Worm (Caenorhabditis elegans) whole organism, L4 larva: ENCODE results near the gene srbc-38.
A peak's percentile ranks its signal among the peaks of the same experiment; 100 is the strongest.

Experiments used
- F26F4.8 ChIP-seq: fragments of 200-800 bp; sonication (Bioruptor generic); conservative IDR thresholded peaks from 2 replicates; pipeline ENCODE4 v1.3.6; 2022; ENCODE audit warnings: missing genetic modification characterization, missing compliant biosample characterization
- F44E2.7 ChIP-seq: fragments of 200-800 bp; sonication (Bioruptor generic); IDR thresholded peaks from 2 replicates; pipeline ENCODE4 v2.1.2; 2022; ENCODE audit warnings: missing genetic modification characterization, missing compliant biosample characterization
- T20F7.1 ChIP-seq: fragments of 200-800 bp; sonication (Bioruptor generic); optimal IDR thresholded peaks from 2 replicates; lab custom pipeline; 2018; ENCODE audit warnings: mild to moderate bottlenecking, missing genetic modification characterization, missing compliant biosample characterization
- Y5F2A.4 ChIP-seq: fragments of 200-800 bp; sonication (Bioruptor generic); optimal IDR thresholded peaks from 2 replicates; lab custom pipeline; 2018; ENCODE audit warnings: mild to moderate bottlenecking, missing genetic modification characterization, missing compliant biosample characterization
- Y75B8A.6 ChIP-seq: fragments of 200-800 bp; sonication (Bioruptor generic); IDR thresholded peaks from 2 replicates; pipeline ENCODE4 v1.3.6; 2022; ENCODE audit warnings: missing genetic modification reagents, missing genetic modification characterization, missing compliant biosample characterization
- aha-1 ChIP-seq: fragments of 150-350 bp; peaks from one replicate; lab custom pipeline; 2014; ENCODE audit warnings: missing biosample characterization, missing genetic modification characterization
- aly-2 ChIP-seq: sonication (generic microtip); optimal IDR thresholded peaks from 2 replicates; lab custom pipeline; 2018; ENCODE audit warnings: missing biosample characterization, missing genetic modification characterization
- ceh-44 ChIP-seq: fragments of 200-800 bp; sonication (Bioruptor generic); IDR thresholded peaks from 2 replicates; pipeline ENCODE4 v1.3.6; 2022; ENCODE audit warnings: missing genetic modification reagents, missing genetic modification characterization, missing compliant biosample characterization
- ceh-82 ChIP-seq: sonication (generic microtip); optimal IDR thresholded peaks from 2 replicates; lab custom pipeline; 2017; ENCODE audit warnings: missing biosample characterization, missing genetic modification characterization
- daf-16 ChIP-seq, 3 experiments: sonication (generic microtip); optimal IDR thresholded peaks; 2 replicates each; lab custom pipeline; 2016 to 2017; ENCODE audit warnings: missing genetic modification characterization in 3 of 3, missing genetic modification reagents in 3 of 3, mild to moderate bottlenecking in 2 of 3, missing compliant biosample characterization in 2 of 3, missing biosample characterization in 1 of 3, moderate library complexity in 1 of 3
- daf-8 ChIP-seq: fragments of 200-800 bp; sonication (Bioruptor generic); IDR thresholded peaks from 2 replicates; pipeline ENCODE4 v1.3.6; 2022; ENCODE audit warnings: missing genetic modification characterization, missing compliant biosample characterization
- dmd-8 ChIP-seq: fragments of 200-800 bp; sonication (Bioruptor generic); IDR thresholded peaks from 2 replicates; pipeline ENCODE4 v1.3.6; 2022; ENCODE audit warnings: missing genetic modification characterization, missing compliant biosample characterization
- dpl-1 ChIP-seq: fragments of 150-350 bp; optimal IDR thresholded peaks from 2 replicates; lab custom pipeline; 2014; ENCODE audit warnings: missing biosample characterization, missing genetic modification reagents, missing genetic modification characterization
- dve-1 ChIP-seq: sonication (generic microtip); optimal IDR thresholded peaks from 2 replicates; lab custom pipeline; 2017; ENCODE audit warnings: antibody characterized with exemption, mild to moderate bottlenecking, missing genetic modification characterization, missing compliant biosample characterization; ENCODE audit not compliant: insufficient read depth
- hmg-1.1 ChIP-seq: fragments of 200-800 bp; sonication (Bioruptor generic); IDR thresholded peaks from 2 replicates; pipeline ENCODE4 v1.3.6; 2022; ENCODE audit warnings: missing genetic modification reagents, missing genetic modification characterization, missing compliant biosample characterization
- lim-7 ChIP-seq: fragments of 200-800 bp; sonication (Bioruptor generic); IDR thresholded peaks from 2 replicates; pipeline ENCODE4 v1.3.6; 2022; ENCODE audit warnings: missing genetic modification characterization, missing compliant biosample characterization
- lin-13 ChIP-seq: fragments of 150-350 bp; optimal IDR thresholded peaks from 2 replicates; lab custom pipeline; 2014; ENCODE audit warnings: missing biosample characterization, missing genetic modification reagents, missing genetic modification characterization
- lin-38 ChIP-seq: fragments of 200-800 bp; sonication (Bioruptor generic); IDR thresholded peaks from 2 replicates; pipeline ENCODE4 v1.3.6; 2022; ENCODE audit warnings: missing genetic modification reagents, missing genetic modification characterization, missing compliant biosample characterization
- lin-39 ChIP-seq: fragments of 150-350 bp; optimal IDR thresholded peaks from 2 replicates; lab custom pipeline; 2014; ENCODE audit warnings: missing biosample characterization, missing genetic modification reagents, missing genetic modification characterization
- lir-3 ChIP-seq: sonication (generic microtip); optimal IDR thresholded peaks from 2 replicates; lab custom pipeline; 2016; ENCODE audit warnings: mild to moderate bottlenecking, missing genetic modification characterization, missing compliant biosample characterization
- mdl-1 ChIP-seq, 2 experiments: fragments of 150-350 bp in 1 of 2; sonication (generic microtip) in 1 of 2; optimal IDR thresholded peaks; 2 replicates each; lab custom pipeline; 2014 to 2017; ENCODE audit warnings: missing biosample characterization in 2 of 2, missing genetic modification characterization in 2 of 2
- mdt-29 ChIP-seq: fragments of 200-800 bp; sonication (Bioruptor generic); IDR thresholded peaks from 2 replicates; pipeline ENCODE4 v1.3.6; 2022; ENCODE audit warnings: missing genetic modification reagents, missing genetic modification characterization, missing compliant biosample characterization
- mep-1 ChIP-seq: fragments of 150-350 bp; sonication (generic microtip); optimal IDR thresholded peaks from 3 replicates; lab custom pipeline; 2014; ENCODE audit warnings: missing biosample characterization, missing genetic modification characterization
- nhr-28 ChIP-seq: fragments of 150-350 bp; optimal IDR thresholded peaks from 2 replicates; lab custom pipeline; 2014; ENCODE audit warnings: missing biosample characterization, missing genetic modification characterization
- nhr-6 ChIP-seq: fragments of 150-350 bp; optimal IDR thresholded peaks from 2 replicates; lab custom pipeline; 2014; ENCODE audit warnings: missing biosample characterization, missing genetic modification characterization
- nhr-76 ChIP-seq: fragments of 150-350 bp; optimal IDR thresholded peaks from 2 replicates; lab custom pipeline; 2014; ENCODE audit warnings: missing biosample characterization, missing genetic modification characterization
- nhr-77 ChIP-seq: fragments of 150-350 bp; optimal IDR thresholded peaks from 2 replicates; lab custom pipeline; 2014; ENCODE audit warnings: missing biosample characterization, missing genetic modification characterization
- php-3 ChIP-seq: fragments of 200-800 bp; sonication (Bioruptor generic); IDR thresholded peaks from 2 replicates; pipeline ENCODE4 v1.3.6; 2022; ENCODE audit warnings: missing genetic modification reagents, missing genetic modification characterization, missing compliant biosample characterization
- pqm-1 ChIP-seq: sonication (generic microtip); optimal IDR thresholded peaks from 2 replicates; lab custom pipeline; 2017; ENCODE audit warnings: missing biosample characterization, missing genetic modification characterization
- saeg-2 ChIP-seq: fragments of 200-800 bp; sonication (Bioruptor generic); IDR thresholded peaks from 2 replicates; pipeline ENCODE4 v1.3.6; 2022; ENCODE audit warnings: missing genetic modification reagents, missing genetic modification characterization, missing compliant biosample characterization
- sdz-12 ChIP-seq: fragments of 200-800 bp; sonication (Bioruptor generic); optimal IDR thresholded peaks from 2 replicates; lab custom pipeline; 2018; ENCODE audit warnings: mild to moderate bottlenecking, missing genetic modification characterization, missing compliant biosample characterization
- skn-1 ChIP-seq: fragments of 150-350 bp; optimal IDR thresholded peaks from 2 replicates; lab custom pipeline; 2014; ENCODE audit warnings: missing biosample characterization, missing genetic modification characterization
- snpc-1.2 ChIP-seq: fragments of 200-800 bp; sonication (Bioruptor generic); IDR thresholded peaks from 2 replicates; pipeline ENCODE4 v1.3.6; 2022; ENCODE audit warnings: missing genetic modification reagents, missing genetic modification characterization, missing compliant biosample characterization
- unc-39 ChIP-seq: sonication (generic microtip); optimal IDR thresholded peaks from 2 replicates; lab custom pipeline; 2017; ENCODE audit warnings: missing biosample characterization, missing genetic modification characterization
- vab-7 ChIP-seq: fragments of 200-800 bp; sonication (Bioruptor generic); IDR thresholded peaks from 2 replicates; pipeline ENCODE4 v1.3.6; 2022; ENCODE audit warnings: missing genetic modification reagents, missing genetic modification characterization, missing compliant biosample characterization
- zip-11 ChIP-seq: fragments of 200-800 bp; sonication (Bioruptor generic); IDR thresholded peaks from 2 replicates; pipeline ENCODE4 v1.3.6; 2022; ENCODE audit warnings: missing genetic modification characterization, missing compliant biosample characterization
- ztf-11 ChIP-seq: fragments of 150-350 bp; optimal IDR thresholded peaks from 2 replicates; lab custom pipeline; 2014; ENCODE audit warnings: missing biosample characterization, missing genetic modification characterization

Gene srbc-38

DNA sequence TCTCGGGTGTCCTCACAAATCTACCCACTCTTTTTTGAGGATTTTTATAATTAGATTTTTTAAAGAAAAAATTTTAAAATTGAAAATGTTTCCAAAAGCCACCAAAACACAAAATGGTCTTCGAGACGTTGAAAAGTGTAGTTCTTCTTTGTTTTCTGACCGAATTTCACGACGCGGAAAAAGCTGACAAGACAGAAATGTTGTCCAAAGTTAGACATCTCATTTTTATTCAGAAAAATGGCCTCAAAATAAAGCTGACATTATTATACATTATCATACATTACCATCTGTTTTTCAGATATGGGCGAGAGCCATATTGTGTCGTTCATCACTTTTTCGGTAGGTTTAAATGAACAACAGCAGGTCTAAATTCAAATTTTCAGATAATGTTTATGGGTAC, 27.4 kb upstream of the srbc-38 start, which contains the start of gene srx-22:
srx-22 (plus strand) TSS at position 301 of the 400 bp plus-strand sequence.
- TF ChIP-seq nhr-6 (no peak), aly-2 (tag; lab: Kevin White, UChicago) (no peak), dmd-8 (GFP tag; lab: Robert Waterston, UW) (no peak), unc-39 (tag; lab: Kevin White, UChicago) (no peak), lin-39 (tag; lab: Kevin White, UChicago) (no peak), lir-3 (tag; lab: Kevin White, UChicago) (no peak), daf-8 (GFP tag; lab: Robert Waterston, UW) (no peak), sdz-12 (GFP tag; lab: Kevin White, UChicago) (no peak), F26F4.8 (no peak), hmg-1.1 (no peak), mdt-29 (GFP tag; lab: Robert Waterston, UW) (no peak)

DNA sequence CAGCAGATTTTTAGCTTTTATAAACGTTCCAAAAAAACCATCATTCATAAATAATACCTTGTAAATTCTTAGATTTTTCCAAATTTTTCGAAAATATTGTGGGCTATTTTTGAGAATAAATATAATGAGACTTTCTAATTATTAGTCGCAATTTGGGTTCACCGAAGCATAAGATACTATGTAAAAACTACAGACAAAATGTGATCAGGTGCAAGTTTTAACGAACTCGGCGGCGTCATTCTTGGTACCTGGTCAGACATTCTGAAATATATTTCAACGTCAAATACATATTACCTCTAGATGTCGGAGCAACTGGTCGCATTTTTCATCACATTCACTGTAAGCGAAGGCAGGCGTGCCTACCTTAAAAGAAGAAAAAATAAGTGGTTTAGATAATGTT, 25.0 kb upstream of the srbc-38 start, which contains the start of gene srx-23:
srx-23 (plus strand) TSS at position 301 of the 400 bp plus-strand sequence.
- TF ChIP-seq saeg-2 (no peak), aha-1 (no peak), F44E2.7 (GFP tag; lab: Robert Waterston, UW) (no peak), ceh-44 (GFP tag; lab: Robert Waterston, UW) (no peak), lim-7 (GFP tag; lab: Robert Waterston, UW) (no peak), sdz-12 (GFP tag; lab: Kevin White, UChicago) (no peak), snpc-1.2 (GFP tag; lab: Robert Waterston, UW) (no peak)

DNA sequence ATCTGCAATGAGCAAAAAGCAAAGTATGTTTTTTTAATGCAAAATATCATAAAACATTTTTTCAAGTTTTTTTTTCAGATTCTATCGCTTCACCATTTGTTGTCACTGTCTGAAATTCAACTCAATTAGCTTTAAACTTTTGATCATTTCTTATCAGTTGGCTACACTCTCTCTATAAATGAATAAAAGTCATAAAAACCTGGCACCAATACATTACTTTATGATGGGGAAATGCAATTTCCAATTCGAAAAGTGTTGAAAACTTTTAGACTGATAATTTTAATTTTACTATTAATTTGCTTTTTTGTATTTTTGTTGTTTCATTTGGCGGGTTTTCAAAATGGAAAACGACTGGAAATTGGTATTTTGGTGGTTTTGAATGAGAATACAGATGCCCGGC, 23.2 kb upstream of the srbc-38 start, which contains the start of gene F31F4.1:
F31F4.1 (plus strand) TSS at position 203 of the 400 bp plus-strand sequence.
- peak; percentile 63 for TF ChIP-seq nhr-77 (tag; lab: Kevin White, UChicago)
- TF ChIP-seq mep-1 (tag; lab: Kevin White, UChicago): no peak
- TF ChIP-seq sdz-12 (GFP tag; lab: Kevin White, UChicago): no peak
- TF ChIP-seq mdl-1 (tag; optimal IDR thresholded peaks at IDR 0.05; lab: Kevin White, UChicago): no peak
- TF ChIP-seq php-3 (GFP tag; lab: Robert Waterston, UW): peak; percentile 83
- peak; percentile 75 for TF ChIP-seq pqm-1 (tag; lab: Kevin White, UChicago)
- TF ChIP-seq ztf-11 (tag; lab: Kevin White, UChicago): no peak
- TF ChIP-seq Y75B8A.6: no peak
- no peak for TF ChIP-seq vab-7 (GFP tag; lab: Robert Waterston, UW)
- no peak for TF ChIP-seq hmg-1.1
- TF ChIP-seq lir-3 (tag; lab: Kevin White, UChicago): no peak
- TF ChIP-seq zip-11 (GFP tag; lab: Robert Waterston, UW): no peak
- TF ChIP-seq Y5F2A.4 (GFP tag; lab: Kevin White, UChicago): no peak
- no peak for TF ChIP-seq daf-16 (GFP tag; optimal IDR thresholded peaks at IDR 0.05; lab: Kevin White, UChicago)
- TF ChIP-seq daf-16 (tag; optimal IDR thresholded peaks at IDR 0.05; lab: Kevin White, UChicago): peak; percentile 81
- peak; percentile 55 for TF ChIP-seq aha-1
- no peak for TF ChIP-seq lin-13 (GFP tag; lab: Kevin White, UChicago)
- TF ChIP-seq nhr-28 (tag; lab: Kevin White, UChicago): peak; percentile 63
- peak; percentile 47 for TF ChIP-seq dve-1 (tag; lab: Kevin White, UChicago)

- TF ChIP-seq sdz-12 (GFP tag; lab: Kevin White, UChicago): no peak
- no peak for TF ChIP-seq T20F7.1 (GFP tag; lab: Kevin White, UChicago)
- TF ChIP-seq vab-7 (GFP tag; lab: Robert Waterston, UW): no peak
- no peak for TF ChIP-seq lin-38 (GFP tag; lab: Robert Waterston, UW)
- no peak for TF ChIP-seq dpl-1 (GFP tag; lab: Kevin White, UChicago)
- no peak for TF ChIP-seq daf-8 (GFP tag; lab: Robert Waterston, UW)
- TF ChIP-seq ceh-82 (tag; lab: Kevin White, UChicago): no peak
- no peak for TF ChIP-seq ceh-44 (GFP tag; lab: Robert Waterston, UW)
- no peak for TF ChIP-seq skn-1 (tag; lab: Kevin White, UChicago)
- TF ChIP-seq mdl-1 (tag; optimal IDR thresholded peaks at IDR 0.05; lab: Kevin White, UChicago): no peak
- no peak for TF ChIP-seq nhr-76 (tag; lab: Kevin White, UChicago)
These were observed 19.6 kb upstream of the srbc-38 start, which contains the start of gene H25P19.1 for ce11 chrV:687384-687783. Gene H25P19.1 (plus strand): TSS chrV:687684.
